Worm (Caenorhabditis elegans): ENCODE measurements around the gene kvs-2.
A peak's percentile ranks its signal among the peaks of the same experiment; 100 is the strongest.

The kvs-2 gene

DNA sequence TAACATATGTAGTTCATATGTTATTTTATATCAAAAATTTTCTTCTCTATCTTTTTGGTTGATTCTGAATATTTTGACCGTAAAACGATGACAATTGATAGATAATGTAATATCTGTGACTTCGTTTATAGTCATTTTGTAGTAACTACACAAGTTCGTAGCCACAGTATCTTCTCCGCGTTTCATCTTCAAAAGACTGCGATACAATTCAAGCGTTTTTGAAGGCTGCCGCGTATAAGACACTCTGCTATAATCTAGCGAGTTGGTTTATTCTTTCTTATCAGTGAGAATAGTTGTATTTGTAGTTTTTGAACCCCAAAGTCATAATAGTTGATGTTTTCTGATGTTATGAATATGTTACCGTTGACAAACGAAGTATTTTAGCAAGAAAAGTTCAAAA lies 21.1 kb downstream of the kvs-2 start, which contains the start of gene ugt-34:
TSS of gene ugt-34 (minus strand) at position 21 of the 400 bp plus-strand sequence.
- TF ChIP-seq ceh-30 (tag; optimal IDR thresholded peaks at IDR 0.05) (peak; percentile 22), ets-4 (tag; optimal IDR thresholded peaks at IDR 0.05) (no peak)

DNA sequence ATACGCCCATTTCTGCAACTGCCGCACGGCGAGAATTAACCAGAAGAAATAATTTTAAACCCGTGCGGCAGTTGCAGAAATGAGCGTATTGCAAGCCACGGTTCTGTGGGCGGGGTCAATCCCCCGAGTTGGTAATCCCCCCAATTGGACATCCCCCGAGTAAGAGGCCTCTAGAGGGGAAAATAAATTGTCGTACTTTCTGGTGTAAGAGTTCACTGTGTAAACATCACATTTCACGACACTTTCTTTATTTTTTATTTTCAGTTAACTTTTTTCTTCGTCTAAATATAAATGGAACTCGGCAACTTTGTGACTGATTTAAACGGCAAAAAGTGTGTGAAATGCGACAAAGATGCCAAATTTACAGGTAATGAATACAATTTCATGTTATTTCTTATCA lies 22.1 kb downstream of the kvs-2 start, which contains the start of gene tut-2:
TSS of gene tut-2 (plus strand) at position 277 of the 400 bp plus-strand sequence.
- TF ChIP-seq nfya-1 (tag; optimal IDR thresholded peaks at IDR 0.05) (peak; percentile 30), C38D4.7 (GFP tag; optimal IDR thresholded peaks at IDR 0.05) (no peak)

DNA sequence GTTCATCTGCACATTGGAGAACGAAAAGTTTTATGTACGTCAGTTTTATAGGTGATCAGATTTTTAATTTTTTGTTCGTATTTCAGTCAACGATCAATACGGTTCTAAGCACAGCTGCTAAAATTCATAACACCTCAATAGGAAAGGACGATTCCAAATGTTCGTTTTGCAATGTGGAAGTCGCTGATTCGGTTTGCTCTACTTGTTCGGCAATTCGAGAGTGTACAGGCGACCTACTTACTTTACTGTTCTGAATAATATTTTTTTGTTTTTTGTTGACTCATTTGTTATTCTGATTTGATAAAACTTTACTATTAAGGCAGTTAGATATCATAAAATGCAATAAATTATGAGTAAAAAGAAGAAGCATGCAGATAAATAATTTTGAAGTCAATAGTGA lies 23.5 kb downstream of the kvs-2 start:
- TF ChIP-seq tbx-7 (tag; optimal IDR thresholded peaks at IDR 0.05), result no peak
- TF ChIP-seq dve-1 (tag; optimal IDR thresholded peaks at IDR 0.05), result no peak
- no peak for TF ChIP-seq npax-4 (tag; optimal IDR thresholded peaks at IDR 0.05)
- TF ChIP-seq unc-42 (tag; optimal IDR thresholded peaks at IDR 0.05), result no peak
- TF ChIP-seq unc-86 (tag; optimal IDR thresholded peaks at IDR 0.05), result no peak
- no peak for TF ChIP-seq ama-1 (optimal IDR thresholded peaks at IDR 0.05)
- TF ChIP-seq pros-1 (tag; optimal IDR thresholded peaks at IDR 0.05), result no peak
- TF ChIP-seq ahr-1 (tag; optimal IDR thresholded peaks at IDR 0.05), result no peak
- no peak for TF ChIP-seq hlh-30 (tag; optimal IDR thresholded peaks at IDR 0.05; ENCODE audit: insufficient read depth)
- no peak for TF ChIP-seq elt-4 (tag; optimal IDR thresholded peaks at IDR 0.05)
- TF ChIP-seq syd-9 (tag; optimal IDR thresholded peaks at IDR 0.05), result no peak
- TF ChIP-seq fax-1 (tag; optimal IDR thresholded peaks at IDR 0.05), result no peak
- TF ChIP-seq hlh-15 (tag; optimal IDR thresholded peaks at IDR 0.05), result no peak
- TF ChIP-seq K02D7.2 (tag; optimal IDR thresholded peaks at IDR 0.05), result no peak
- no peak for TF ChIP-seq pqm-1 (tag; optimal IDR thresholded peaks at IDR 0.05)
- TF ChIP-seq dmd-4 (tag; optimal IDR thresholded peaks at IDR 0.05; ENCODE audit: borderline replicate concordance), result no peak
- no peak for TF ChIP-seq hlh-8 (tag; optimal IDR thresholded peaks at IDR 0.05)
- no peak for TF ChIP-seq Y22D7AL.16 (tag; optimal IDR thresholded peaks at IDR 0.05)
- no peak for TF ChIP-seq ceh-2 (tag; optimal IDR thresholded peaks at IDR 0.05)
- no peak for TF ChIP-seq ets-4 (tag; optimal IDR thresholded peaks at IDR 0.05)

- no peak for TF ChIP-seq K09A11.1 (tag; optimal IDR thresholded peaks at IDR 0.05; ENCODE audit: insufficient read depth)
- no peak for TF ChIP-seq zip-5 (tag; optimal IDR thresholded peaks at IDR 0.05)
- TF ChIP-seq fkh-10 (GFP tag; optimal IDR thresholded peaks at IDR 0.05), result no peak
- TF ChIP-seq dve-1 (tag; optimal IDR thresholded peaks at IDR 0.05), result no peak
- no peak for TF ChIP-seq unc-42 (tag; optimal IDR thresholded peaks at IDR 0.05)
- no peak for TF ChIP-seq pha-4 (tag; optimal IDR thresholded peaks at IDR 0.05)
- no peak for TF ChIP-seq mec-3 (tag; optimal IDR thresholded peaks at IDR 0.05; ENCODE audit: borderline replicate concordance)
- no peak for TF ChIP-seq elt-4 (tag; optimal IDR thresholded peaks at IDR 0.05)
- TF ChIP-seq ceh-14 (tag; optimal IDR thresholded peaks at IDR 0.05), result no peak
- TF ChIP-seq pqm-1 (tag; optimal IDR thresholded peaks at IDR 0.05), result no peak
- TF ChIP-seq ceh-9 (tag; optimal IDR thresholded peaks at IDR 0.05), result no peak
- TF ChIP-seq unc-3 (GFP tag; conservative IDR thresholded peaks at IDR 0.05), result no peak
- no peak for TF ChIP-seq unc-3 (tag; optimal IDR thresholded peaks at IDR 0.05)
- TF ChIP-seq F13H6.1 (tag; optimal IDR thresholded peaks at IDR 0.05), result no peak
- no peak for TF ChIP-seq nhr-232 (tag; optimal IDR thresholded peaks at IDR 0.05)
- TF ChIP-seq ama-1 (optimal IDR thresholded peaks at IDR 0.05), result no peak
- no peak for TF ChIP-seq pros-1 (tag; optimal IDR thresholded peaks at IDR 0.05)
- no peak for TF ChIP-seq ref-2 (tag; optimal IDR thresholded peaks at IDR 0.05)
- TF ChIP-seq sdc-2 (tag; optimal IDR thresholded peaks at IDR 0.05), result no peak
These were observed 25.7 kb downstream of the kvs-2 start, which contains the start of gene sqv-4 for ce11 chrV:10661417-10661945. Gene sqv-4 (minus strand): TSS chrV:10661467.

- no peak for TF ChIP-seq lim-6 (tag; optimal IDR thresholded peaks at IDR 0.05)
- no peak for TF ChIP-seq ceh-48 (tag; optimal IDR thresholded peaks at IDR 0.05)
These were observed 26.2 kb downstream of the kvs-2 start for ce11 chrV:10662000-10662399.
